Worm (Caenorhabditis elegans): ENCODE data around the gene flp-34.

The flp-34 gene

ce11 chrV:1049334-1049733 is 16.1 kb upstream of the flp-34 start (continued):
- TF ChIP-seq nhr-43 (tag; optimal IDR thresholded peaks at IDR 0.05; ENCODE audit: poor library complexity, severe bottlenecking) (no peak), daf-12 (tag; optimal IDR thresholded peaks at IDR 0.05) (no peak), lin-39 (tag; optimal IDR thresholded peaks at IDR 0.05) (peak; percentile 47)

ce11 chrV:1048482-1048881 is 15.3 kb upstream of the flp-34 start, which contains the start of gene nra-4:
Gene nra-4 (minus strand): TSS chrV:1048582.
- TF ChIP-seq ztf-4 (tag; optimal IDR thresholded peaks at IDR 0.05): no peak
- TF ChIP-seq ZK546.5 (tag; optimal IDR thresholded peaks at IDR 0.05): no peak
- no peak for TF ChIP-seq ceh-16 (tag; optimal IDR thresholded peaks at IDR 0.05)
- TF ChIP-seq skn-1 (tag; optimal IDR thresholded peaks at IDR 0.05): no peak
- no peak for TF ChIP-seq nhr-237 (tag; optimal IDR thresholded peaks at IDR 0.05)
- TF ChIP-seq mml-1 (tag; optimal IDR thresholded peaks at IDR 0.05): no peak
- no peak for TF ChIP-seq hmg-11 (tag; optimal IDR thresholded peaks at IDR 0.05)
- no peak for TF ChIP-seq unc-39 (tag; optimal IDR thresholded peaks at IDR 0.05)
- no peak for TF ChIP-seq nhr-77 (tag; optimal IDR thresholded peaks at IDR 0.05)
- TF ChIP-seq zag-1 (tag; optimal IDR thresholded peaks at IDR 0.05): no peak
- TF ChIP-seq nhr-11 (tag; optimal IDR thresholded peaks at IDR 0.05): no peak
- no peak for TF ChIP-seq ceh-9 (tag; optimal IDR thresholded peaks at IDR 0.05)
- TF ChIP-seq lin-15B (tag; optimal IDR thresholded peaks at IDR 0.05): no peak
- no peak for TF ChIP-seq daf-12 (tag; optimal IDR thresholded peaks at IDR 0.05)
- no peak for TF ChIP-seq nfya-1 (tag; optimal IDR thresholded peaks at IDR 0.05; ENCODE audit: insufficient read depth)
- TF ChIP-seq nhr-43 (tag; optimal IDR thresholded peaks at IDR 0.05; ENCODE audit: poor library complexity, severe bottlenecking): no peak

DNA sequence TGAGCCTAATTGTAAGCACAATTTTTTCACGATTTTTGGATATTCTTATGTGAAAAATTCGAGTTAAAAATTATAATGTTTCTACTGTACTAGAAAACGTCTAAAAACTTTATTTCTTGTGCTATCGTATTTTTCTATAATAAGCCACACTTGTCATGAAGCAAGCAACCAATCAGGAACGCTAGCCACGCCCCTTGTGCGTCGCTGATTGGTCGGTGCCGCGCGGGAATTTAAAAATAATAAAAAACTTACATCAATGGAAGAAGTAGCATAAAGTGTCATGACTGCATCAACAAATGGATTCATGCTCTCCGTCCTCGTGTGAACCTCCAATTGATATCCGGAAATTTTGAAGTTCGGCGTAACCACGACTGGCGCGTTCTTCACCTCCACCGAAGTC is 14.0 kb upstream of the flp-34 start:
- TF ChIP-seq egl-5 (tag; optimal IDR thresholded peaks at IDR 0.05) (no peak), daf-12 (tag; optimal IDR thresholded peaks at IDR 0.05) (no peak), nfya-1 (tag; optimal IDR thresholded peaks at IDR 0.05; ENCODE audit: insufficient read depth) (peak; percentile 73), ceh-28 (tag; optimal IDR thresholded peaks at IDR 0.05) (no peak), ceh-16 (tag; optimal IDR thresholded peaks at IDR 0.05) (no peak), elt-3 (tag; optimal IDR thresholded peaks at IDR 0.05) (no peak)

- TF ChIP-seq snpc-4 (tag; optimal IDR thresholded peaks at IDR 0.05): no peak
- TF ChIP-seq nhr-43 (tag; optimal IDR thresholded peaks at IDR 0.05; ENCODE audit: poor library complexity, severe bottlenecking): no peak
- TF ChIP-seq mml-1 (tag; optimal IDR thresholded peaks at IDR 0.05): no peak
- no peak for TF ChIP-seq nhr-23 (tag; optimal IDR thresholded peaks at IDR 0.05)
- TF ChIP-seq nhr-12 (tag; optimal IDR thresholded peaks at IDR 0.05): no peak
- TF ChIP-seq elt-3 (tag; optimal IDR thresholded peaks at IDR 0.05): no peak
- no peak for TF ChIP-seq nhr-237 (tag; optimal IDR thresholded peaks at IDR 0.05)
Measured at ce11 chrV:1038074-1038473, 4.9 kb upstream of the flp-34 start.

ce11 chrV:1027044-1027443 is 6.2 kb downstream of the flp-34 start, which contains the start of gene R09A1.3:
Gene R09A1.3 (minus strand): TSS chrV:1027074.
- TF ChIP-seq R02D3.7 (tag; optimal IDR thresholded peaks at IDR 0.05) (no peak), nhr-43 (tag; optimal IDR thresholded peaks at IDR 0.05; ENCODE audit: poor library complexity, severe bottlenecking) (no peak), pha-4 (tag; optimal IDR thresholded peaks at IDR 0.05) (peak; percentile 33), elt-2 (tag; optimal IDR thresholded peaks at IDR 0.05) (peak; percentile 24)

- no peak for TF ChIP-seq pqm-1 (tag; optimal IDR thresholded peaks at IDR 0.05)
- TF ChIP-seq lin-39 (tag; optimal IDR thresholded peaks at IDR 0.05): no peak
- TF ChIP-seq elt-2 (tag; optimal IDR thresholded peaks at IDR 0.05): no peak
- no peak for TF ChIP-seq fos-1 (tag; optimal IDR thresholded peaks at IDR 0.05)
- no peak for TF ChIP-seq R02D3.7 (tag; optimal IDR thresholded peaks at IDR 0.05)
- no peak for TF ChIP-seq nfya-1 (tag; optimal IDR thresholded peaks at IDR 0.05; ENCODE audit: insufficient read depth)
- no peak for TF ChIP-seq elt-3 (tag; optimal IDR thresholded peaks at IDR 0.05)
- TF ChIP-seq nhr-76 (tag; optimal IDR thresholded peaks at IDR 0.05): no peak
- TF ChIP-seq ceh-28 (tag; optimal IDR thresholded peaks at IDR 0.05): no peak
- TF ChIP-seq nhr-28 (tag; optimal IDR thresholded peaks at IDR 0.05): no peak
- no peak for TF ChIP-seq fkh-10 (GFP tag; optimal IDR thresholded peaks at IDR 0.05)
- TF ChIP-seq jun-1 (tag; optimal IDR thresholded peaks at IDR 0.05): no peak
- no peak for TF ChIP-seq ceh-9 (tag; optimal IDR thresholded peaks at IDR 0.05)
- TF ChIP-seq ztf-11 (tag; optimal IDR thresholded peaks at IDR 0.05): no peak
- no peak for TF ChIP-seq pha-4 (tag; optimal IDR thresholded peaks at IDR 0.05)
Measured at ce11 chrV:1023367-1023766, 9.8 kb downstream of the flp-34 start, which contains the start of gene pei-2. Gene pei-2 (minus strand): TSS chrV:1023467.

Measured in whole organism, L3 larva.